Fruit fly (Drosophila melanogaster): ENCODE data around the gene Herc4.

DNA sequence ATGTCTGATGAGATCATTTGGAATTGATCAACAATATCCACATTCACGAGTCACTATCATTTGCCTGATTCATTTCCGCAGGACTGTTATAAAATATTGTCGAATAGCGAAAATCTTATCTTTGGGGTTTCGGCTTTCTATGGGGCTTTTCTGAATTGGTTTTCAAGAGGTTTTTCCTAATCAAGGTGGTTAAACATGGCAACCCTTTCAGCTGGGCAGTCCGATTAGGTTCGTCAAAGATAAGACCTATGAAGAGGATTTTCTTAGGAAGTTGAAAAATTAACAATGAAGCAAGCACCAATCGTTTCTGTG lies 12.1 kb downstream of the Herc4 start:
- TF ChIP-seq esn (GFP tag; optimal IDR thresholded peaks at IDR 0.05) (no peak), dsx (GFP tag; optimal IDR thresholded peaks at IDR 0.05; ENCODE audit: poor library complexity, severe bottlenecking) (no peak), CG3032 (tag; optimal IDR thresholded peaks at IDR 0.05) (no peak), Hr39 (GFP tag; optimal IDR thresholded peaks at IDR 0.05) (no peak)
